Worm (Caenorhabditis elegans): ENCODE measurements around the gene ceh-7.
A peak's percentile ranks its signal among the peaks of the same experiment; 100 is the strongest.

Gene ceh-7

ce11 chrII:8664533-8664932 lies 39.1 kb downstream of the ceh-7 start, which contains the start of gene etc-1:
Gene etc-1, plus strand, starts transcription at chrII:8664833.
- TF ChIP-seq pros-1 (tag; optimal IDR thresholded peaks at IDR 0.05) (no peak), unc-55 (GFP tag; optimal IDR thresholded peaks at IDR 0.05) (no peak), ceh-14 (tag; optimal IDR thresholded peaks at IDR 0.05) (no peak), hlh-15 (tag; optimal IDR thresholded peaks at IDR 0.05) (no peak), unc-86 (tag; optimal IDR thresholded peaks at IDR 0.05) (no peak), eyg-1 (tag; optimal IDR thresholded peaks at IDR 0.05) (no peak), ztf-16 (tag; optimal IDR thresholded peaks at IDR 0.05) (no peak), ceh-24 (tag; optimal IDR thresholded peaks at IDR 0.05) (no peak), unc-42 (tag; optimal IDR thresholded peaks at IDR 0.05) (no peak), pqm-1 (tag; optimal IDR thresholded peaks at IDR 0.05) (no peak), ahr-1 (tag; optimal IDR thresholded peaks at IDR 0.05) (no peak), mec-3 (tag; optimal IDR thresholded peaks at IDR 0.05; ENCODE audit: borderline replicate concordance) (no peak), ceh-6 (GFP tag; optimal IDR thresholded peaks at IDR 0.05) (no peak), ceh-9 (tag; optimal IDR thresholded peaks at IDR 0.05) (no peak), pag-3 (tag; optimal IDR thresholded peaks at IDR 0.05; ENCODE audit: borderline replicate concordance) (no peak), K09A11.1 (tag; optimal IDR thresholded peaks at IDR 0.05; ENCODE audit: insufficient read depth) (no peak), pha-4 (tag; optimal IDR thresholded peaks at IDR 0.05) (no peak), che-1 (tag; optimal IDR thresholded peaks at IDR 0.05) (no peak), sdc-2 (tag; optimal IDR thresholded peaks at IDR 0.05) (no peak)

DNA sequence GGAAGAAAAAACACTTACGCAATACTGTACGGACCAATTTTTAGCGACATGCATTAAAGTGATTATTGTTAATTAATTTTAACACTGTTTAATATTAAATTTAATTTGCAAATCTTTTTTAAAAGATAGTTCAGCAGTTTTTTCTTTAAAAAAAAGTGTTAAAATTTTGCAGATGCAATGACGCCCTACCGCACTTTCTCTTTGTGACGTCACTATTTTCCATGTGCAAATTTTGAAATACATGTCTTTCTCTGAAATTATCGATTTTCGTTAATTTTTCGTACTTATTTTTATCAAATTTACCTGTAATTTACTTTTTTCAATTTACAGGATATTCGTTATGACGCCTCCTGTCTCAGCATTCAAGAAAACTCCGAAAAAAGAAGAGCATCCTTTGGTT lies 42.1 kb downstream of the ceh-7 start, which contains the start of the genes piga-1 and eif-2Bepsilon:
Gene piga-1 (minus strand): TSS at position 174 of the 400 bp plus-strand sequence.
Gene eif-2Bepsilon (plus strand): TSS at position 331 of the 400 bp plus-strand sequence.
- TF ChIP-seq fax-1 (tag; optimal IDR thresholded peaks at IDR 0.05): no peak
- TF ChIP-seq pat-9 (tag; optimal IDR thresholded peaks at IDR 0.05): no peak
- peak; percentile 40 for TF ChIP-seq ceh-48 (tag; optimal IDR thresholded peaks at IDR 0.05)
- peak; percentile 0 for TF ChIP-seq unc-42 (tag; optimal IDR thresholded peaks at IDR 0.05)
- TF ChIP-seq fkh-6 (tag; optimal IDR thresholded peaks at IDR 0.05): no peak
- TF ChIP-seq sox-2 (GFP tag; IDR thresholded peaks at IDR 0.05): no peak
- no peak for TF ChIP-seq elt-2 (tag; optimal IDR thresholded peaks at IDR 0.05)
- TF ChIP-seq ceh-31 (tag; optimal IDR thresholded peaks at IDR 0.05): no peak

- no peak for TF ChIP-seq che-1 (tag; optimal IDR thresholded peaks at IDR 0.05)
- TF ChIP-seq lim-6 (tag; optimal IDR thresholded peaks at IDR 0.05): no peak
- no peak for TF ChIP-seq ceh-30 (tag; optimal IDR thresholded peaks at IDR 0.05)
- no peak for TF ChIP-seq hlh-30 (tag; optimal IDR thresholded peaks at IDR 0.05; ENCODE audit: insufficient read depth)
- no peak for TF ChIP-seq pha-2 (tag; optimal IDR thresholded peaks at IDR 0.05)
- no peak for TF ChIP-seq dve-1 (tag; optimal IDR thresholded peaks at IDR 0.05)
- TF ChIP-seq ref-2 (tag; optimal IDR thresholded peaks at IDR 0.05): no peak
- no peak for TF ChIP-seq hlh-13 (GFP tag; optimal IDR thresholded peaks at IDR 0.05)
- TF ChIP-seq lin-11 (tag; optimal IDR thresholded peaks at IDR 0.05): no peak
- TF ChIP-seq rnt-1 (tag; optimal IDR thresholded peaks at IDR 0.05): no peak
- TF ChIP-seq tbx-7 (tag; optimal IDR thresholded peaks at IDR 0.05): no peak
- TF ChIP-seq fax-1 (tag; optimal IDR thresholded peaks at IDR 0.05): no peak
- no peak for TF ChIP-seq hlh-15 (tag; optimal IDR thresholded peaks at IDR 0.05)
Observed at ce11 chrII:8658835-8659234, 44.8 kb downstream of the ceh-7 start, which contains the start of gene atg-10. Gene atg-10, plus strand, starts transcription at chrII:8659135.

All from whole organism, late embryonic.